Worm (Caenorhabditis elegans): ENCODE data around the gene tdo-2.

Gene tdo-2

DNA sequence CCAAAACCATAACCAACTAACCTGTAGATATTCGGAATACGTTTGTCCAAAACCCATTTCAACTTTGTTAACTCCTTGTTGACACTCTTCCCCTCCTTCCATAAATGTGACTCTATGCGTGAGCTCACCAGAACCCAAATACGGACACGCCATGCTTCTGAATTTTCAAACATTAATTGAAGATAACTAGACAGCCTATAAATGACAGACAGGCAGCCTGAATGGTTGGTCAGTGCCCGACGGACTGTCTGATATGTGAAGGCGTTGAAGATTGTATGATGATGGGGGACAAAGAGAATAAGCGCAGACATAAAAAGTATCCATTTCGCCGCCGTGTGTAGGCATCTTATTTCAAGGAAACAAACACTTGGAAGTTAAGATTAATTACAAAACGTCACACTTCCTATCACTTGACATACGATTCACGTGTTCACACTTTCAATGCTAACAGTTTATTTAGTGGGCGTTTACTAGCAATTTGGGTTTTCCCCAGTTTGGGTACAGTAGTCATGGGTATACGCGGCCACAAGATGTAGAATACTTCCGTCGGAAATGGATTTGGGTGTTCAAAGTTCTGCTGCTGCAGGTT, at the start of gene tdo-2, which contains the start of gene C28H8.2:
Gene tdo-2 (minus strand): TSS at position 157 of the 589 bp plus-strand sequence.
Gene C28H8.2 (plus strand): TSS at position 524 of the 589 bp plus-strand sequence.
- peak; percentile 75 for TF ChIP-seq snu-23 (GFP tag; optimal IDR thresholded peaks at IDR 0.05)
- peak; percentile 39 for TF ChIP-seq ztf-4 (tag; optimal IDR thresholded peaks at IDR 0.05)
- no peak for TF ChIP-seq nhr-12 (tag; optimal IDR thresholded peaks at IDR 0.05)
- TF ChIP-seq skn-1 (tag; optimal IDR thresholded peaks at IDR 0.05) = peak; percentile 4
- peak; percentile 86 for TF ChIP-seq lin-14 (GFP tag; optimal IDR thresholded peaks at IDR 0.05)
- peak; percentile 17 for TF ChIP-seq swsn-7 (tag; optimal IDR thresholded peaks at IDR 0.05)
- TF ChIP-seq nhr-47 (tag; optimal IDR thresholded peaks at IDR 0.05) = peak; percentile 54
- no peak for TF ChIP-seq pag-3 (tag; optimal IDR thresholded peaks at IDR 0.05; ENCODE audit: borderline replicate concordance, insufficient read depth)
- TF ChIP-seq xbp-1 (tag; optimal IDR thresholded peaks at IDR 0.05) = peak; percentile 45
- TF ChIP-seq C16A3.4 (tag; optimal IDR thresholded peaks at IDR 0.05) = peak; percentile 4
- peak in 1 of 2 experiments; percentile 77 for TF ChIP-seq lin-35 (GFP tag; optimal IDR thresholded peaks at IDR 0.05)
- peak; percentile 94 for TF ChIP-seq blmp-1 (tag; optimal IDR thresholded peaks at IDR 0.05)
- TF ChIP-seq Y116A8C.19 (tag; optimal IDR thresholded peaks at IDR 0.05; ENCODE audit: borderline replicate concordance) = no peak
- TF ChIP-seq nhr-28 (tag; optimal IDR thresholded peaks at IDR 0.05) = no peak
- TF ChIP-seq vab-15 (tag; optimal IDR thresholded peaks at IDR 0.05) = peak; percentile 76
- peak in 5 of 6 experiments; percentile 83 to 96 (median 93) for TF ChIP-seq elt-3 (tag; optimal IDR thresholded peaks at IDR 0.05)
- peak; percentile 78 for TF ChIP-seq nhr-19 (GFP tag; conservative IDR thresholded peaks at IDR 0.05)
- peak in 1 of 2 experiments; percentile 17 for TF ChIP-seq efl-1 (optimal IDR thresholded peaks at IDR 0.05)
- peak in 1 of 2 experiments; percentile 93 for TF ChIP-seq efl-1 (GFP tag; optimal IDR thresholded peaks at IDR 0.05 in 1 of 2)
- TF ChIP-seq unc-130 (tag; optimal IDR thresholded peaks at IDR 0.05) = peak; percentile 67
- TF ChIP-seq nhr-20 (tag; optimal IDR thresholded peaks at IDR 0.05) = peak; percentile 91
- peak; percentile 19 for TF ChIP-seq irx-1 (tag; optimal IDR thresholded peaks at IDR 0.05)
- TF ChIP-seq mep-1 (tag; optimal IDR thresholded peaks at IDR 0.05) = peak; percentile 48
- peak; percentile 8 to 42 (median 27) for TF ChIP-seq dpl-1 (GFP tag; optimal IDR thresholded peaks at IDR 0.05)
- no peak for TF ChIP-seq hpl-2 (GFP tag; optimal IDR thresholded peaks at IDR 0.05)
- TF ChIP-seq tbx-2 (tag; optimal IDR thresholded peaks at IDR 0.05) = peak; percentile 74
- no peak for TF ChIP-seq egl-13 (tag; optimal IDR thresholded peaks at IDR 0.05)
- TF ChIP-seq grh-1 (GFP tag; IDR thresholded peaks at IDR 0.05) = peak; percentile 71
- peak; percentile 7 for TF ChIP-seq lin-13 (GFP tag; optimal IDR thresholded peaks at IDR 0.05)
- TF ChIP-seq nhr-85 (tag) = peak; percentile 96
- TF ChIP-seq lin-39 (tag; optimal IDR thresholded peaks at IDR 0.05) = no peak
- TF ChIP-seq lir-3 (tag; optimal IDR thresholded peaks at IDR 0.05; ENCODE audit: poor library complexity) = peak; percentile 22
- no peak for TF ChIP-seq alr-1 (tag; optimal IDR thresholded peaks at IDR 0.05; ENCODE audit: borderline replicate concordance)
- peak in 1 of 2 experiments; percentile 92 for TF ChIP-seq mdl-1 (tag; optimal IDR thresholded peaks at IDR 0.05)
- TF ChIP-seq nhr-90 (tag; optimal IDR thresholded peaks at IDR 0.05; ENCODE audit: poor library complexity) = peak; percentile 77
- TF ChIP-seq lsy-2 (tag; optimal IDR thresholded peaks at IDR 0.05) = peak; percentile 37
- peak; percentile 89 for TF ChIP-seq nhr-71 (tag; optimal IDR thresholded peaks at IDR 0.05)

DNA sequence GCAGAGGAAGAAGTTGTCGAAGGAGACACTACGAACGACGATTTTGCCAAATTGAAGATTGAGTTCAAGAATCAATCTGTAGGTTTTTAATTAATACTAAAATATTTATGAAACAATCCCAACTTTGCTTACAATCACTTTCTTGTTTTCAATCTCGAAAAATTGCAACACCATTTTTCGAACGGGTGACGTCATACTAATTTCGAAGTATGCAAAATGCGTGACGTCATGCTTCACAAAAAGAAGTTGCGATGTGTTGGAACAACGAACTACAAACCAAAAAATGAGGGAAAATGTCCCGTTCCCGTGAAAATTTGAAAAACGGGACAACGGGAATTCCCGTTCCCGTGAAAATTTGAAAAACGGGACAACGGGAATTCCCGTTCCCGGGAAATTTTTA, 47.9 kb upstream of the tdo-2 start:
- no peak for TF ChIP-seq C34B4.2 (tag; optimal IDR thresholded peaks at IDR 0.05)
- TF ChIP-seq nhr-19 (GFP tag; conservative IDR thresholded peaks at IDR 0.05) = no peak
- no peak for TF ChIP-seq F16B12.6 (tag; optimal IDR thresholded peaks at IDR 0.05)
- no peak for TF ChIP-seq hpl-2 (GFP tag; optimal IDR thresholded peaks at IDR 0.05)
- no peak for TF ChIP-seq egl-13 (tag; optimal IDR thresholded peaks at IDR 0.05)
- TF ChIP-seq dsc-1 (tag; optimal IDR thresholded peaks at IDR 0.05) = no peak
- TF ChIP-seq ztf-4 (tag; optimal IDR thresholded peaks at IDR 0.05) = no peak
- no peak for TF ChIP-seq efl-3 (GFP tag; optimal IDR thresholded peaks at IDR 0.05)
- TF ChIP-seq lin-14 (GFP tag; optimal IDR thresholded peaks at IDR 0.05) = no peak
- no peak for TF ChIP-seq nhr-85 (tag)
- no peak for TF ChIP-seq blmp-1 (tag; optimal IDR thresholded peaks at IDR 0.05)
- TF ChIP-seq ces-1 (GFP tag; optimal IDR thresholded peaks at IDR 0.05) = no peak
- TF ChIP-seq hlh-17 (GFP tag; optimal IDR thresholded peaks at IDR 0.05; ENCODE audit: borderline replicate concordance) = no peak
- no peak for TF ChIP-seq dpl-1 (GFP tag; optimal IDR thresholded peaks at IDR 0.05)
- no peak for TF ChIP-seq nhr-47 (tag; optimal IDR thresholded peaks at IDR 0.05)

Measured in whole organism, L1 larva.